In genomic region chrII:3553453-3553852, ce11 we compare ENCODE assay signal across 2 worm cellular contexts.
TF ChIP-seq lines count a peak whose summit lies in the region.

Gene dnc-3, plus strand, starts transcription at chrII:3553724.

TF ChIP-seq in whole organism, L1 larva, 84 proteins besides CTCF, POLR2A, EP300 and RAD21 (continued from another document):
- TF ChIP-seq lin-35 (GFP tag; optimal IDR thresholded peaks at IDR 0.05; lab: Kevin White, UChicago): peak; percentile 49 to 54
- TF ChIP-seq lin-15B (tag; optimal IDR thresholded peaks at IDR 0.05; lab: Kevin White, UChicago): peak; percentile 28
- TF ChIP-seq fkh-10 (GFP tag; optimal IDR thresholded peaks at IDR 0.05; lab: Kevin White, UChicago): no peak
- TF ChIP-seq ets-5 (GFP tag; IDR thresholded peaks at IDR 0.05; lab: Robert Waterston, UW): no peak
- TF ChIP-seq ceh-8 (GFP tag; optimal IDR thresholded peaks at IDR 0.05; lab: Kevin White, UChicago): peak; percentile 50
- TF ChIP-seq vab-15 (tag; optimal IDR thresholded peaks at IDR 0.05; lab: Kevin White, UChicago): no peak
- 0 out of 2 replicates have a peak, but pooled peaks have one; percentile 41 for TF ChIP-seq ceh-88 (GFP tag; IDR thresholded peaks at IDR 0.05; lab: Robert Waterston, UW)
- peak; percentile 24 for TF ChIP-seq nhr-77 (tag; optimal IDR thresholded peaks at IDR 0.05; lab: Kevin White, UChicago)
- peak; percentile 87 for TF ChIP-seq nhr-47 (tag; optimal IDR thresholded peaks at IDR 0.05; lab: Kevin White, UChicago)
- peak; percentile 19 for TF ChIP-seq efl-3 (GFP tag; optimal IDR thresholded peaks at IDR 0.05; lab: Kevin White, UChicago)
- TF ChIP-seq grh-1 (GFP tag; IDR thresholded peaks at IDR 0.05; lab: Robert Waterston, UW): peak; percentile 56
- no peak for TF ChIP-seq Y116A8C.19 (tag; optimal IDR thresholded peaks at IDR 0.05; lab: Kevin White, UChicago; ENCODE audit: borderline replicate concordance)
- no peak for TF ChIP-seq unc-130 (tag; optimal IDR thresholded peaks at IDR 0.05; lab: Kevin White, UChicago)
- TF ChIP-seq nhr-11 (tag; optimal IDR thresholded peaks at IDR 0.05; lab: Kevin White, UChicago): no peak
- no peak for TF ChIP-seq egl-27 (tag; optimal IDR thresholded peaks at IDR 0.05; lab: Kevin White, UChicago)
- TF ChIP-seq lsy-2 (tag; optimal IDR thresholded peaks at IDR 0.05; lab: Kevin White, UChicago): peak; percentile 75 to 77
- peak; percentile 44 to 70 for TF ChIP-seq efl-1 (optimal IDR thresholded peaks at IDR 0.05; lab: Kevin White, UChicago)
- TF ChIP-seq efl-1 (GFP tag; optimal IDR thresholded peaks at IDR 0.05 in 1 of 2; lab: Kevin White, UChicago): peak; percentile 52 to 96
- peak; percentile 82 for TF ChIP-seq tbx-2 (tag; optimal IDR thresholded peaks at IDR 0.05; lab: Kevin White, UChicago)
- no peak for TF ChIP-seq mdl-1 (tag; optimal IDR thresholded peaks at IDR 0.05; lab: Kevin White, UChicago)
- peak; percentile 84 for TF ChIP-seq xbp-1 (tag; optimal IDR thresholded peaks at IDR 0.05; lab: Kevin White, UChicago)
- no peak for TF ChIP-seq ces-1 (GFP tag; optimal IDR thresholded peaks at IDR 0.05; lab: Kevin White, UChicago)
- TF ChIP-seq pag-3 (tag; optimal IDR thresholded peaks at IDR 0.05; lab: Kevin White, UChicago; ENCODE audit: borderline replicate concordance, insufficient read depth): no peak

TF ChIP-seq in whole organism, young adult, 124 proteins besides CTCF, POLR2A, EP300 and RAD21 (continued from another document):
- TF ChIP-seq F37B4.10 (GFP tag; IDR thresholded peaks at IDR 0.05; lab: Robert Waterston, UW): no peak
- peak; percentile 24 for TF ChIP-seq efl-1 (GFP tag; optimal IDR thresholded peaks at IDR 0.05; lab: Kevin White, UChicago)
